Worm (Caenorhabditis elegans): ENCODE measurements around the gene cyn-7.

cyn-7 gene

ce11 chrV:15182407-15182806 is 4.8 kb downstream of the cyn-7 start, which contains the start of gene fbxa-84:
fbxa-84 (plus strand) TSS chrV:15182440.
- peak; percentile 50 for TF ChIP-seq nhr-80 (tag; optimal IDR thresholded peaks at IDR 0.05)
- TF ChIP-seq ztf-6 (GFP tag; IDR thresholded peaks at IDR 0.05): no peak

- TF ChIP-seq C17E4.6 (GFP tag; IDR thresholded peaks at IDR 0.05) (no peak), ztf-26 (tag; optimal IDR thresholded peaks at IDR 0.05) (no peak), hsf-1 (GFP tag; IDR thresholded peaks at IDR 0.05) (no peak), madf-3 (GFP tag; IDR thresholded peaks at IDR 0.05) (no peak), akir-1 (GFP tag; optimal IDR thresholded peaks at IDR 0.05) (no peak), K11D2.4 (GFP tag; IDR thresholded peaks at IDR 0.05) (no peak), mes-4 (tag; optimal IDR thresholded peaks at IDR 0.05) (no peak), ceh-100 (GFP tag; IDR thresholded peaks at IDR 0.05) (no peak), ztf-3 (GFP tag; optimal IDR thresholded peaks at IDR 0.05) (no peak), egl-44 (GFP tag; IDR thresholded peaks at IDR 0.05) (no peak), ZK185.1 (tag; optimal IDR thresholded peaks at IDR 0.05; ENCODE audit: poor library complexity, severe bottlenecking) (no peak)
These were observed 5.3 kb downstream of the cyn-7 start for ce11 chrV:15181899-15182298.

ce11 chrV:15179757-15180156 is 7.4 kb downstream of the cyn-7 start, which contains the start of gene T09F5.10:
T09F5.10 (plus strand) TSS chrV:15180057.
- TF ChIP-seq lir-1 (GFP tag; conservative IDR thresholded peaks at IDR 0.05) (no peak), Y95B8A.8 (GFP tag; IDR thresholded peaks at IDR 0.05) (no peak), egrh-3 (GFP tag; IDR thresholded peaks at IDR 0.05) (no peak), Y53G8AR.9 (GFP tag; conservative IDR thresholded peaks at IDR 0.05) (no peak), hmg-20 (GFP tag; IDR thresholded peaks at IDR 0.05) (no peak), madf-8 (GFP tag; conservative IDR thresholded peaks at IDR 0.05) (no peak), lsy-27 (tag; optimal IDR thresholded peaks at IDR 0.05; ENCODE audit: borderline replicate concordance, insufficient read depth) (no peak), D2030.7 (GFP tag; IDR thresholded peaks at IDR 0.05) (no peak)

ce11 chrV:15175459-15175858 is 11.7 kb downstream of the cyn-7 start, which contains the start of gene clec-47:
clec-47 (plus strand) TSS chrV:15175759.
- TF ChIP-seq egrh-3 (GFP tag; IDR thresholded peaks at IDR 0.05): no peak
- no peak for TF ChIP-seq repo-1 (tag; optimal IDR thresholded peaks at IDR 0.05)
- TF ChIP-seq hsf-1 (GFP tag; IDR thresholded peaks at IDR 0.05): no peak
- no peak for TF ChIP-seq let-607 (tag; optimal IDR thresholded peaks at IDR 0.05)
- no peak for TF ChIP-seq nhr-120 (GFP tag; IDR thresholded peaks at IDR 0.05)
- TF ChIP-seq ztf-6 (GFP tag; IDR thresholded peaks at IDR 0.05): no peak
- TF ChIP-seq F55B11.4 (tag; optimal IDR thresholded peaks at IDR 0.05; ENCODE audit: borderline replicate concordance, insufficient read depth): no peak
- no peak for TF ChIP-seq ztf-18 (tag; optimal IDR thresholded peaks at IDR 0.05)
- no peak for TF ChIP-seq ztf-25 (GFP tag; IDR thresholded peaks at IDR 0.05)
- no peak for TF ChIP-seq pha-4 (tag; optimal IDR thresholded peaks at IDR 0.05)
- TF ChIP-seq ceh-27 (GFP tag; optimal IDR thresholded peaks at IDR 0.05): no peak
- TF ChIP-seq let-526 (GFP tag; IDR thresholded peaks at IDR 0.05): no peak
- no peak for TF ChIP-seq nhr-27 (tag; optimal IDR thresholded peaks at IDR 0.05)
- no peak for TF ChIP-seq aptf-2 (GFP tag; conservative IDR thresholded peaks at IDR 0.05)
- TF ChIP-seq C17E4.6 (GFP tag; IDR thresholded peaks at IDR 0.05): no peak
- TF ChIP-seq lin-26 (GFP tag; IDR thresholded peaks at IDR 0.05): no peak

ce11 chrV:15162697-15163096 is 24.5 kb downstream of the cyn-7 start, which contains the start of gene srz-11:
srz-11 (plus strand) TSS chrV:15163082.
- TF ChIP-seq rpc-1 (optimal IDR thresholded peaks at IDR 0.05) (no peak), rpc-1 (tag; optimal IDR thresholded peaks at IDR 0.05) (no peak), egl-44 (GFP tag; IDR thresholded peaks at IDR 0.05) (no peak), pha-4 (tag; optimal IDR thresholded peaks at IDR 0.05) (no peak), mes-4 (tag; optimal IDR thresholded peaks at IDR 0.05) (no peak), nhr-90 (tag; optimal IDR thresholded peaks at IDR 0.05) (no peak), F52B5.7 (tag; optimal IDR thresholded peaks at IDR 0.05) (no peak), let-607 (tag; optimal IDR thresholded peaks at IDR 0.05) (no peak)

Measured in whole organism, young adult.